Worm (Caenorhabditis elegans) whole organism, midembryonic: ENCODE data around the gene unc-71.

Experiments
- T22C8.4 ChIP-seq: fragments of 200-800 bp; sonication (Bioruptor generic); IDR thresholded peaks from 2 replicates; pipeline ENCODE4 v1.3.6; 2022; ENCODE audit warnings: missing genetic modification characterization, missing compliant biosample characterization
- cog-1 ChIP-seq: sonication (generic microtip); optimal IDR thresholded peaks from 2 replicates; lab custom pipeline; 2016; ENCODE audit warnings: missing genetic modification characterization, missing compliant biosample characterization
- flt-1 ChIP-seq: fragments of 200-800 bp; sonication (Bioruptor generic); IDR thresholded peaks from 2 replicates; pipeline ENCODE4 v1.3.6; 2022; ENCODE audit warnings: missing genetic modification characterization, missing compliant biosample characterization
- klf-2 ChIP-seq: fragments of 200-800 bp; sonication (Bioruptor generic); conservative IDR thresholded peaks from 2 replicates; pipeline ENCODE4 v1.3.6; 2022; ENCODE audit warnings: missing genetic modification reagents, missing genetic modification characterization, missing compliant biosample characterization
- med-1 ChIP-seq: sonication (generic microtip); optimal IDR thresholded peaks from 2 replicates; lab custom pipeline; 2017; ENCODE audit warnings: missing genetic modification characterization, mild to moderate bottlenecking, missing compliant biosample characterization, antibody characterized with exemption, missing genetic modification reagents; ENCODE audit not compliant: insufficient read depth
- ref-1 ChIP-seq: fragments of 200-800 bp; sonication (Bioruptor generic); conservative IDR thresholded peaks from 2 replicates; pipeline ENCODE4 v1.3.6; 2022; ENCODE audit warnings: missing genetic modification reagents, missing genetic modification characterization, missing compliant biosample characterization
- tab-1 ChIP-seq: fragments of 200-800 bp; sonication (Bioruptor generic); IDR thresholded peaks from 2 replicates; pipeline ENCODE4 v1.3.6; 2022; ENCODE audit warnings: missing genetic modification characterization, missing compliant biosample characterization
- ztf-23 ChIP-seq: fragments of 200-800 bp; sonication (Bioruptor generic); IDR thresholded peaks from 2 replicates; pipeline ENCODE4 v1.3.6; 2022; ENCODE audit warnings: missing genetic modification reagents, missing genetic modification characterization, missing compliant biosample characterization
- ztf-29 ChIP-seq: fragments of 200-800 bp; sonication (Bioruptor generic); IDR thresholded peaks from 2 replicates; pipeline ENCODE4 v1.3.6; 2022; ENCODE audit warnings: missing genetic modification reagents, missing genetic modification characterization, missing compliant biosample characterization

The unc-71 gene

ce11 chrIII:12891580-12891979, at the start of gene unc-71, which contains the start of gene Y37D8A.29:
TSS of gene unc-71 (minus strand) at chrIII:12891738.
TSS of gene Y37D8A.29 (minus strand) at chrIII:12891680.
- no peak for TF ChIP-seq ref-1 (GFP tag; lab: Robert Waterston, UW)
- no peak for TF ChIP-seq tab-1
- no peak for TF ChIP-seq T22C8.4 (GFP tag; lab: Robert Waterston, UW)
- no peak for TF ChIP-seq ztf-29 (GFP tag; lab: Robert Waterston, UW)
- TF ChIP-seq med-1 (GFP tag; lab: Kevin White, UChicago) = no peak
- no peak for TF ChIP-seq cog-1 (tag; lab: Kevin White, UChicago)
- no peak for TF ChIP-seq klf-2 (GFP tag; lab: Robert Waterston, UW)
- no peak for TF ChIP-seq ztf-23 (GFP tag; lab: Robert Waterston, UW)
- TF ChIP-seq flt-1 (GFP tag; lab: Robert Waterston, UW) = no peak

DNA sequence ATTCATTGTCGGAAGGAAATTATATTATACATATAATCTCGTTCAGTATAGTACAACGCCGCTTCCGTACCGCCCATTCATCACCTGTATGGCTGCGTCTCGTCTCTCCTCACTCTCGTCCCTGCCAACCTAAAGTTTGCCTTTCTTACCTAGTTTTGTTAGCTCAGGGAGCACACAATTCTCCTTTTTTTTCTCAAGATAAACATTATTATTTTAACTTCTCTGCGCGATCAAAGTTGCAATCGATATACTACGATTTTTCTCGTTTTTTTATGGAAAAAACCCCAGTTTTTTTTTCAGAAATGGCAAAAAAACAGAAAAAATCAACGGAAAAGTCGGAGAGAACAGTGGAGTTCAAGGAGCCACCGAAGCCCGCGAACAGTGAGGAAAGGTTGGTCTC, 42.9 kb upstream of the unc-71 start, which contains the start of gene epg-3:
epg-3 (plus strand) TSS at position 301 of the 400 bp plus-strand sequence.
- TF ChIP-seq T22C8.4 (GFP tag; lab: Robert Waterston, UW) = no peak
- TF ChIP-seq med-1 (GFP tag; lab: Kevin White, UChicago) = no peak
- TF ChIP-seq flt-1 (GFP tag; lab: Robert Waterston, UW) = no peak
- no peak for TF ChIP-seq cog-1 (tag; lab: Kevin White, UChicago)
- TF ChIP-seq tab-1 = no peak
- no peak for TF ChIP-seq klf-2 (GFP tag; lab: Robert Waterston, UW)
- no peak for TF ChIP-seq ref-1 (GFP tag; lab: Robert Waterston, UW)
- TF ChIP-seq ztf-29 (GFP tag; lab: Robert Waterston, UW) = no peak
- no peak for TF ChIP-seq ztf-23 (GFP tag; lab: Robert Waterston, UW)

DNA sequence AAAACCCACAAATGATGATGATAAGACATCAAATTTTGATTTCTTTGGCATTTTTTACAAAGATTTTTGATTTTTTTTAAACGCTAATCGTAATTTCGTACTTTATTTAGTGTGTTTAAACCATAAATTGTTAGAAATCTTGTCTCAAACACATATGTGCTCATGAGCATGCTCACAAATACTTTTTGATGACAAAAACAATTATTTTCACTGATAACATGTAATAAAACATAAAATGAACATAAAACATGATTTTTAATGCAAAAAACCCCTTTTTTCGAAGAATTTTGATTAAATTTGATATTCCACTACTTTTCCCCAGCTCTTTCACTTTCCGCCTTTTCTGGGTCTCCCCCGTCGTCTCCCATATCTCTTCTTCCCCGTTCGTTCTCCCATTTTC, 41.2 kb upstream of the unc-71 start:
- TF ChIP-seq ztf-23 (GFP tag; lab: Robert Waterston, UW) (no peak), cog-1 (tag; lab: Kevin White, UChicago) (no peak), med-1 (GFP tag; lab: Kevin White, UChicago) (no peak), T22C8.4 (GFP tag; lab: Robert Waterston, UW) (no peak), ztf-29 (GFP tag; lab: Robert Waterston, UW) (no peak), tab-1 (no peak), ref-1 (GFP tag; lab: Robert Waterston, UW) (no peak), flt-1 (GFP tag; lab: Robert Waterston, UW) (no peak), klf-2 (GFP tag; lab: Robert Waterston, UW) (no peak)

- TF ChIP-seq ref-1 (GFP tag; lab: Robert Waterston, UW) = no peak
- TF ChIP-seq T22C8.4 (GFP tag; lab: Robert Waterston, UW) = no peak
- TF ChIP-seq tab-1 = no peak
- no peak for TF ChIP-seq med-1 (GFP tag; lab: Kevin White, UChicago)
- TF ChIP-seq ztf-29 (GFP tag; lab: Robert Waterston, UW) = no peak
- no peak for TF ChIP-seq ztf-23 (GFP tag; lab: Robert Waterston, UW)
Observed at ce11 chrIII:12931786-12932427, 40.4 kb upstream of the unc-71 start, which contains the start of gene rbm-7. TSS of gene rbm-7 (minus strand) at chrIII:12931867.

DNA sequence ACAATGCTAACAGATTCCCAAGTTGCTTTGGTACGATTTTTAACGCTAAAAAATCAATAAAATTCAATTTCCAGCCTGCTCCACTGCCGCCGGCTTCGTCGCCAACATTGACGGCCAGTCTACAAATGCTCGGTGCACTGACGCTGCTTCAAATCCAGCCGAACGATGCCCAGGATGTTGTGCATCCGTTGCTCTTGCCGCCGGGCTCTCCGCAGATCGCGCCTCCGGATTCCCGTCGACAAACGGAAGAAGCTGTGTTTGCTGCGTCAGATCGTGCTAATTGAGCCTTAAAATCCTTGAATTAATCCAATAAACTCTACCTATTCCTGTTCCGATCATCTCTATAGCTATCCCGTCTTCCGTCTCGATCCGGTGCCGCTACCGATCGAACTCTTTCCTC, 39.6 kb upstream of the unc-71 start:
- TF ChIP-seq klf-2 (GFP tag; lab: Robert Waterston, UW) = no peak
- no peak for TF ChIP-seq ztf-29 (GFP tag; lab: Robert Waterston, UW)
- no peak for TF ChIP-seq med-1 (GFP tag; lab: Kevin White, UChicago)
- no peak for TF ChIP-seq tab-1
- no peak for TF ChIP-seq ref-1 (GFP tag; lab: Robert Waterston, UW)
- no peak for TF ChIP-seq ztf-23 (GFP tag; lab: Robert Waterston, UW)
- no peak for TF ChIP-seq T22C8.4 (GFP tag; lab: Robert Waterston, UW)
- TF ChIP-seq flt-1 (GFP tag; lab: Robert Waterston, UW) = no peak
- TF ChIP-seq cog-1 (tag; lab: Kevin White, UChicago) = no peak

- TF ChIP-seq tab-1 (no peak), ref-1 (GFP tag; lab: Robert Waterston, UW) (no peak), klf-2 (GFP tag; lab: Robert Waterston, UW) (no peak), cog-1 (tag; lab: Kevin White, UChicago) (no peak), ztf-29 (GFP tag; lab: Robert Waterston, UW) (no peak), flt-1 (GFP tag; lab: Robert Waterston, UW) (no peak), T22C8.4 (GFP tag; lab: Robert Waterston, UW) (no peak), ztf-23 (GFP tag; lab: Robert Waterston, UW) (no peak), med-1 (GFP tag; lab: Kevin White, UChicago) (no peak)
Observed at ce11 chrIII:12929573-12929972, 38.0 kb upstream of the unc-71 start, which contains the start of gene Y37D8A.19. TSS of gene Y37D8A.19 (plus strand) at chrIII:12929873.

- TF ChIP-seq ztf-23 (GFP tag; lab: Robert Waterston, UW) = no peak
- TF ChIP-seq med-1 (GFP tag; lab: Kevin White, UChicago) = no peak
Observed at ce11 chrIII:12925947-12926607, 34.5 kb upstream of the unc-71 start, which contains the start of the genes npp-25 and mrps-10. TSS of gene npp-25 (minus strand) at chrIII:12925997. TSS of gene mrps-10 (plus strand) at chrIII:12926557.

- TF ChIP-seq cog-1 (tag; lab: Kevin White, UChicago) (no peak), ref-1 (GFP tag; lab: Robert Waterston, UW) (no peak), T22C8.4 (GFP tag; lab: Robert Waterston, UW) (no peak), med-1 (GFP tag; lab: Kevin White, UChicago) (no peak)
Observed at ce11 chrIII:12920810-12921209, 29.3 kb upstream of the unc-71 start.

DNA sequence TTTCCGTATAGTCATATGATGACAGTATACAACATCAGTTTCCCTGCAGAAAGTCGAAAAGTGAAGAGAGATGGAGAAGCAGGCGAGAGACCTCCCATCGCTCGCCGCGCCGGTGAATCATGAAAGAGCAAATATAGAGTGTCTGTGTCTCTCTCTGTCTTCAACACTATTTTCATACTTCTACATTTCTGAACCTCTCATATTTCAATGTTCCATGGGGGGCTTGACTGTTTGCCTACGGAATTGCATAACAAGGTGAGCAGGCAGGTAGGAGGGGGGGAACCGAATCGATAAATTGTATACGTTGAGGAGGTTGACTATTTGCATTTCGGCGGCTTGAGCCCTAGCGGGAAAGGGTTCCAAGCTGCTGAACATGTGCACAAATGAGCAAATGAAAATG, 28.3 kb upstream of the unc-71 start:
- TF ChIP-seq ztf-29 (GFP tag; lab: Robert Waterston, UW) = peak; percentile 50; the same call in 1 of the 2 replicates
- TF ChIP-seq ztf-23 (GFP tag; lab: Robert Waterston, UW) = no peak
- peak; percentile 30 for TF ChIP-seq cog-1 (tag; lab: Kevin White, UChicago)
- 0 out of 2 replicates have a peak, but pooled peaks have one; percentile 30 for TF ChIP-seq tab-1
- peak; percentile 63 for TF ChIP-seq T22C8.4 (GFP tag; lab: Robert Waterston, UW)
